Worm (Caenorhabditis elegans): ENCODE results near the gene lin-38.

- TF ChIP-seq ztf-11 (tag; optimal IDR thresholded peaks at IDR 0.05) (no peak), pha-4 (tag; optimal IDR thresholded peaks at IDR 0.05) (no peak), lin-13 (tag; optimal IDR thresholded peaks at IDR 0.05) (no peak), blmp-1 (tag; optimal IDR thresholded peaks at IDR 0.05) (no peak), nhr-76 (tag; optimal IDR thresholded peaks at IDR 0.05) (no peak), nhr-237 (tag; optimal IDR thresholded peaks at IDR 0.05) (no peak), elt-1 (tag; optimal IDR thresholded peaks at IDR 0.05; ENCODE audit: borderline replicate concordance, insufficient read depth) (no peak), elt-3 (tag; optimal IDR thresholded peaks at IDR 0.05) (no peak), nhr-12 (tag; optimal IDR thresholded peaks at IDR 0.05) (no peak), mep-1 (tag; optimal IDR thresholded peaks at IDR 0.05) (no peak), nhr-28 (tag; optimal IDR thresholded peaks at IDR 0.05) (no peak), unc-62 (GFP tag; optimal IDR thresholded peaks at IDR 0.05) (no peak)
Measured at ce11 chrII:13624330-13624729, 48.6 kb downstream of the lin-38 start, which contains the start of gene gst-16.
